Fruit fly (Drosophila melanogaster): ENCODE data around the gene ImpE2.

The ImpE2 gene

DNA sequence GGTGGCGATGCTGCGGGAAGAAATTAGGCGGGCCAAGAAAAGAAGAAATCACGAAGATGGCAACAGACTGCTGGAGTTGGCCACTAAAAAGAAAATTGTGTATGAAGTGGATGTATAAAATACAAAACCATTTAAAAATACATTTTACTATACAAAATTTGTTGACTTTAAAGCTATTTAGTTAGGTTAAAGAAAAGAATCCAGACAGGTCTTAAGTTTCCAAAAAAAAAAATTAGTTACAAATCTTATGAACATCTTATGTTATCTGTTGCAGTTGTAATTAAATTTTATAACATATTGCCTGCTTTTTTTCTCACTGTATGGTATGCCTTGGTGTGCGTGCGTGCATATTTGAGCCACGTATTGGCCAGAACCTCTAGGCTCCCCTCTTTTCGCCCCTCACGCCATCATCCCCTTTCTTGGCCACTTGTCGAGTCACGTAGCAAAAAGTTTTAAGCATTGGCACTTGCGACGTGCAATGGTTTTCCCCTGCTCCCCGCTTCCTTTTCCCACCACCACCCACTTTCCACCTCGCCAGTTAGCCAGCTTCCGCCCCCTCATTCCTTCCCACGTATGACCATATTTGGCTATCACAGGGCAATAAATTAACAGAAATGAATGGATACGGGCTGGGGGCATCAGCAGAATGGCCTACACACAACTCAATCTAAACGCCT lies 18.2 kb upstream of the ImpE2 start:
- no peak for TF ChIP-seq CG8632 (GFP tag; optimal IDR thresholded peaks at IDR 0.05)
- no peak for TF ChIP-seq Ets21C (GFP tag; optimal IDR thresholded peaks at IDR 0.05)
- no peak for TF ChIP-seq CG11902 (GFP tag; optimal IDR thresholded peaks at IDR 0.05)
- TF ChIP-seq ss (GFP tag; optimal IDR thresholded peaks at IDR 0.05): peak in 1 of 2 experiments; percentile 62
- TF ChIP-seq CG6276 (GFP tag; optimal IDR thresholded peaks at IDR 0.05): peak; percentile 13
- no peak for TF ChIP-seq dsx (GFP tag; optimal IDR thresholded peaks at IDR 0.05; ENCODE audit: poor library complexity, severe bottlenecking)
- no peak for TF ChIP-seq net (GFP tag; optimal IDR thresholded peaks at IDR 0.05)
- TF ChIP-seq CG1621 (tag; optimal IDR thresholded peaks at IDR 0.05): no peak
- no peak for TF ChIP-seq dac (GFP tag; optimal IDR thresholded peaks at IDR 0.05)
- peak; percentile 70 for TF ChIP-seq CG8119 (GFP tag; IDR thresholded peaks at IDR 0.05)
- TF ChIP-seq fd85E (GFP tag; optimal IDR thresholded peaks at IDR 0.05): no peak
- TF ChIP-seq CG7368 (GFP tag; optimal IDR thresholded peaks at IDR 0.05): no peak
- TF ChIP-seq CG9139 (GFP tag; optimal IDR thresholded peaks at IDR 0.05): no peak
- no peak for TF ChIP-seq cyc (GFP tag; optimal IDR thresholded peaks at IDR 0.05)
- no peak for TF ChIP-seq spab (GFP tag; optimal IDR thresholded peaks at IDR 0.05)
- TF ChIP-seq Gug (GFP tag; IDR thresholded peaks at IDR 0.05): 0 out of 2 replicates have a peak, but pooled peaks have one; percentile 8
- no peak for TF ChIP-seq Blimp-1 (GFP tag; optimal IDR thresholded peaks at IDR 0.05)
- no peak for TF ChIP-seq CG31627 (GFP tag; optimal IDR thresholded peaks at IDR 0.05)
- peak; percentile 32; the same call in 1 of the 3 replicates for TF ChIP-seq eg (GFP tag; IDR thresholded peaks at IDR 0.05)
- no peak for TF ChIP-seq pdm3 (GFP tag; optimal IDR thresholded peaks at IDR 0.05)
- TF ChIP-seq Eip75B (GFP tag; optimal IDR thresholded peaks at IDR 0.05): no peak
- TF ChIP-seq achi (GFP tag; optimal IDR thresholded peaks at IDR 0.05): no peak
- no peak for TF ChIP-seq CG3032 (tag; optimal IDR thresholded peaks at IDR 0.05)
- no peak for TF ChIP-seq esn (GFP tag; optimal IDR thresholded peaks at IDR 0.05)
- no peak for TF ChIP-seq CG6792 (GFP tag; optimal IDR thresholded peaks at IDR 0.05)
- TF ChIP-seq Hr38 (GFP tag; optimal IDR thresholded peaks at IDR 0.05): no peak
- no peak for TF ChIP-seq Sox14 (GFP tag; optimal IDR thresholded peaks at IDR 0.05)
- no peak for TF ChIP-seq CG6854 (GFP tag; optimal IDR thresholded peaks at IDR 0.05)
- peak; percentile 78 for TF ChIP-seq Eip78C (GFP tag)
- no peak for TF ChIP-seq fd59A (GFP tag; optimal IDR thresholded peaks at IDR 0.05)
- no peak for TF ChIP-seq Ets96B (tag; optimal IDR thresholded peaks at IDR 0.05)
- TF ChIP-seq OdsH (GFP tag; optimal IDR thresholded peaks at IDR 0.05): peak; percentile 1
- TF ChIP-seq CG6163 (GFP tag; IDR thresholded peaks at IDR 0.05): 0 out of 3 replicates have a peak, but pooled peaks have one; percentile 33
- no peak for TF ChIP-seq CG11294 (GFP tag; IDR thresholded peaks at IDR 0.05)
- peak; percentile 42 for TF ChIP-seq Hr4 (GFP tag; optimal IDR thresholded peaks at IDR 0.05)
- TF ChIP-seq CG16779 (tag; optimal IDR thresholded peaks at IDR 0.05): no peak
- TF ChIP-seq Smox (GFP tag; optimal IDR thresholded peaks at IDR 0.05): no peak
- no peak for TF ChIP-seq CG3919 (GFP tag; optimal IDR thresholded peaks at IDR 0.05)
- TF ChIP-seq CG32006 (GFP tag; optimal IDR thresholded peaks at IDR 0.05): peak; percentile 66
- no peak for TF ChIP-seq topi (GFP tag; optimal IDR thresholded peaks at IDR 0.05)
- TF ChIP-seq salr (GFP tag; optimal IDR thresholded peaks at IDR 0.05): no peak
- TF ChIP-seq CG4318 (GFP tag; optimal IDR thresholded peaks at IDR 0.05): peak; percentile 7
- TF ChIP-seq CG15336 (GFP tag; IDR thresholded peaks at IDR 0.05): peak; percentile 66
- TF ChIP-seq Sox102F (GFP tag; optimal IDR thresholded peaks at IDR 0.05): no peak
- TF ChIP-seq CG10631 (GFP tag; optimal IDR thresholded peaks at IDR 0.05): no peak
- no peak for TF ChIP-seq Met (GFP tag; optimal IDR thresholded peaks at IDR 0.05)
- TF ChIP-seq Hr39 (GFP tag; optimal IDR thresholded peaks at IDR 0.05): no peak
- no peak for TF ChIP-seq Sox15 (GFP tag; optimal IDR thresholded peaks at IDR 0.05)
- TF ChIP-seq CG8319 (GFP tag; optimal IDR thresholded peaks at IDR 0.05): no peak
- no peak for TF ChIP-seq CG11762 (GFP tag; optimal IDR thresholded peaks at IDR 0.05; ENCODE audit: insufficient read depth)
- TF ChIP-seq Eip93F (GFP tag; optimal IDR thresholded peaks at IDR 0.05): no peak
- no peak for TF ChIP-seq svp (GFP tag)

Data from whole organism, prepupa.